Worm (Caenorhabditis elegans) whole organism, L4 larva: ENCODE data around the gene Y53C12B.7.
A peak's percentile ranks its signal among the peaks of the same experiment; 100 is the strongest.

Experiments
- ZK546.5 ChIP-seq, 2 experiments: sonication (generic microtip); optimal IDR thresholded peaks; 2 replicates each; lab custom pipeline; 2017; ENCODE audit warnings: missing biosample characterization in 2 of 2, missing genetic modification characterization in 2 of 2
- ceh-20 ChIP-seq: fragments of 200-800 bp; sonication (Bioruptor generic); IDR thresholded peaks from 2 replicates; pipeline ENCODE4 v1.3.6; 2022; ENCODE audit warnings: missing genetic modification reagents, missing genetic modification characterization, missing compliant biosample characterization
- daf-12 ChIP-seq: fragments of 150-350 bp; optimal IDR thresholded peaks from 2 replicates; lab custom pipeline; 2014; ENCODE audit warnings: missing biosample characterization, missing genetic modification reagents, missing genetic modification characterization
- dpl-1 ChIP-seq: fragments of 150-350 bp; optimal IDR thresholded peaks from 2 replicates; lab custom pipeline; 2014; ENCODE audit warnings: missing biosample characterization, missing genetic modification reagents, missing genetic modification characterization
- egl-27 ChIP-seq: sonication (generic microtip); optimal IDR thresholded peaks from 3 replicates; lab custom pipeline; 2017; ENCODE audit warnings: missing biosample characterization, missing genetic modification reagents, missing genetic modification characterization
- hmg-1.1 ChIP-seq: fragments of 200-800 bp; sonication (Bioruptor generic); IDR thresholded peaks from 2 replicates; pipeline ENCODE4 v1.3.6; 2022; ENCODE audit warnings: missing genetic modification reagents, missing genetic modification characterization, missing compliant biosample characterization
- lin-29 ChIP-seq: fragments of 200-800 bp; sonication (Bioruptor generic); IDR thresholded peaks from 2 replicates; pipeline ENCODE4 v1.3.6; 2022; ENCODE audit warnings: missing genetic modification reagents, missing genetic modification characterization, missing compliant biosample characterization
- mdl-1 ChIP-seq, 2 experiments: fragments of 150-350 bp in 1 of 2; sonication (generic microtip) in 1 of 2; optimal IDR thresholded peaks; 2 replicates each; lab custom pipeline; 2014 to 2017; ENCODE audit warnings: missing biosample characterization in 2 of 2, missing genetic modification characterization in 2 of 2
- mep-1 ChIP-seq: fragments of 150-350 bp; sonication (generic microtip); optimal IDR thresholded peaks from 3 replicates; lab custom pipeline; 2014; ENCODE audit warnings: missing biosample characterization, missing genetic modification characterization
- nhr-76 ChIP-seq: fragments of 150-350 bp; optimal IDR thresholded peaks from 2 replicates; lab custom pipeline; 2014; ENCODE audit warnings: missing biosample characterization, missing genetic modification characterization
- nhr-77 ChIP-seq: fragments of 150-350 bp; optimal IDR thresholded peaks from 2 replicates; lab custom pipeline; 2014; ENCODE audit warnings: missing biosample characterization, missing genetic modification characterization
- pqm-1 ChIP-seq: sonication (generic microtip); optimal IDR thresholded peaks from 2 replicates; lab custom pipeline; 2017; ENCODE audit warnings: missing biosample characterization, missing genetic modification characterization
- rbr-2 ChIP-seq: sonication (generic microtip); optimal IDR thresholded peaks from 2 replicates; lab custom pipeline; 2016; ENCODE audit warnings: missing genotype, missing genetic modification characterization, missing compliant biosample characterization
- unc-62 ChIP-seq, 3 experiments: fragments of 150-350 bp in 1 of 3; sonication (generic microtip); optimal IDR thresholded peaks in 2 of 3; peaks in 1 of 3; 1 replicate in 1 of 3; 2 replicates in 2 of 3; lab custom pipeline; 2014 to 2017; ENCODE audit warnings: missing biosample characterization in 3 of 3, missing genetic modification characterization in 3 of 3, missing genetic modification reagents in 3 of 3, missing genotype in 1 of 3

DNA sequence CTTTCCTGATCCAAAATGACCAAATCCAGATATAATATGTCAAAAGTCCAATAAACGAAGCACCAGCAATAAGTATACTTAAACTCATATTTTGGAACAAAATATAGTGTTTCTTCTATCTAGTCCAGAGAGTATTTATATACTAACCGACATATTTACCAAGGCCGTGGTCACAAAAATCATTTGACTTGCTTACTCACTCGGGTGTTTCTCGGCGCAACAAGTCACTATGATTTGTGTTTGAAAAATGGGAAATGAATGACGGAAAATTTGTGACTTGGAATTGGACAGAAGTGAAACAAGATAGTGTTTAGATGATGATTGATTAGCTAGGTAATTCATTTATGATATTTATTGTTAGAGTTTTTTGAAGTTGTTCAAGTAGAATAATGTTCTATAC is 47.2 kb upstream of the Y53C12B.7 start, which contains the start of gene cyp-13A5:
- TF ChIP-seq unc-62 (GFP tag; optimal IDR thresholded peaks at IDR 0.05 in 1 of 2; lab: Kevin White, UChicago) (peak in 1 of 2 experiments; percentile 77), unc-62 (tag; optimal IDR thresholded peaks at IDR 0.05; lab: Kevin White, UChicago) (no peak), lin-29 (GFP tag; lab: Robert Waterston, UW) (no peak), mdl-1 (tag; optimal IDR thresholded peaks at IDR 0.05; lab: Kevin White, UChicago) (peak in 1 of 2 experiments; percentile 46), rbr-2 (tag; lab: Kevin White, UChicago) (no peak), dpl-1 (GFP tag; lab: Kevin White, UChicago) (no peak), ZK546.5 (tag; optimal IDR thresholded peaks at IDR 0.05; lab: Kevin White, UChicago) (no peak), hmg-1.1 (no peak), nhr-77 (peak; percentile 73), egl-27 (tag; lab: Kevin White, UChicago) (no peak), nhr-76 (tag; lab: Kevin White, UChicago) (no peak), daf-12 (tag; lab: Kevin White, UChicago) (no peak), mep-1 (tag; lab: Kevin White, UChicago) (no peak), ceh-20 (peak; percentile 43; the same call in 1 of the 2 replicates), pqm-1 (peak; percentile 59)
